Fruit fly (Drosophila melanogaster): Measurements from ENCODE around the gene CG8478.
A peak's percentile ranks its signal among the peaks of the same experiment; 100 is the strongest.

CG8478 gene

DNA sequence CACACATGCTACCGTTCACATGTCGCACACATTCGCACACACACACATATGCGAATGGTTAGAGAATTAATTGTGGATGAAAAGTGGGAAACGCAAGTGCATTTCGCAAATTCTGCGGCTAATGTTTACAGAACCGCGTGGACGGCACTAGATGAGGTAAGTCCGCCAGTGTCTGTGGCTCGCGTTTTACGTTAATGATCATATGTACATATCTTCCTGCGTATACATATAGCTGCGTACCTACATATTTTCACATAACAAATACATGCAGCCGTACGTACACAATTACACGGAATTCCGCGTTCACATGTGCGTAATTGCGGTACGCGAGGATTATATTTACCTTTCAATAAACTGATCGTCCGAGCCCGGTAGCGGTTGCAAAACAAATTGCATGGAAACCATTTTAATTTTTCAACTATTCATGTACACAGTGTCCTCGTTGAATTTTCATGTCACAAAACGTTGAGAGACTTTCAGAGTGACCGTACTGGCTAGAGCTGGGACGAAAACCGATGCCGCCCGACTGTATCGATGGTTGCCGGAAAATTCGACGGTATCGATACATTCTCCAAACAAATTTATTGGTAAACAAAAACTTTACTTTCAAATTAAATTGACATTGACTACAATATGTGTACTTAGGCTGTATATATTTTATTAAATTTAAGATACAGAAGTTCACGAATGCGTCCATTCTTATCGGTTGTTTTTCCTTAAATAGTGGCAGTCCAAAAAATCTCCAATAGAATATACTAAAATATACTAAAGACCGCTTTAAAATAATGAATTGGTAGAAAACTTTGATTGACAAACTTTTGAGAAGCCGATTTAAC lies 38.1 kb upstream of the CG8478 start, which contains the start of gene hyd (continued):
- TF ChIP-seq phol (tag; optimal IDR thresholded peaks at IDR 0.05), result peak; percentile 42
- no peak for TF ChIP-seq gro (GFP tag; optimal IDR thresholded peaks at IDR 0.05)
- no peak for TF ChIP-seq GATAe (GFP tag; conservative IDR thresholded peaks at IDR 0.05)
- TF ChIP-seq CG30020 (tag; optimal IDR thresholded peaks at IDR 0.05), result peak; percentile 51
- TF ChIP-seq CG34376 (GFP tag; optimal IDR thresholded peaks at IDR 0.05), result peak; percentile 43
- TF ChIP-seq inv (GFP tag; IDR thresholded peaks at IDR 0.05; ENCODE audit: partially characterized antibody), result peak; percentile 79
- TF ChIP-seq Lpt (GFP tag; optimal IDR thresholded peaks at IDR 0.05), result no peak
- TF ChIP-seq CG3838 (GFP tag; optimal IDR thresholded peaks at IDR 0.05), result no peak
- peak; percentile 77 for TF ChIP-seq Med (GFP tag)
- TF ChIP-seq MBD-R2 (GFP tag; IDR thresholded peaks at IDR 0.05), result peak; percentile 54
- peak; percentile 87 for TF ChIP-seq CG13287 (GFP tag; IDR thresholded peaks at IDR 0.05; ENCODE audit: partially characterized antibody)
- peak; percentile 83 for TF ChIP-seq sna (GFP tag; IDR thresholded peaks at IDR 0.05; ENCODE audit: partially characterized antibody)
- TF ChIP-seq scrt (GFP tag; optimal IDR thresholded peaks at IDR 0.05), result no peak
- TF ChIP-seq luna (GFP tag; optimal IDR thresholded peaks at IDR 0.05), result no peak
- TF ChIP-seq E2f2 (GFP tag; IDR thresholded peaks at IDR 0.05), result peak; percentile 51; the same call in 1 of the 2 replicates
- no peak for TF ChIP-seq CG6854 (GFP tag; optimal IDR thresholded peaks at IDR 0.05)
- TF ChIP-seq Xbp1 (GFP tag; optimal IDR thresholded peaks at IDR 0.05), result peak; percentile 15
- no peak for TF ChIP-seq Dad (GFP tag; optimal IDR thresholded peaks at IDR 0.05)
- TF ChIP-seq Ets97D (GFP tag; optimal IDR thresholded peaks at IDR 0.05), result peak; percentile 51
- no peak for TF ChIP-seq Trl (optimal IDR thresholded peaks at IDR 0.05)
- no peak for TF ChIP-seq Trl (GFP tag; optimal IDR thresholded peaks at IDR 0.05)
- no peak for TF ChIP-seq CG8388 (GFP tag; optimal IDR thresholded peaks at IDR 0.05)
- TF ChIP-seq YL-1 (GFP tag; optimal IDR thresholded peaks at IDR 0.05), result peak; percentile 76
- TF ChIP-seq CG14441 (GFP tag; IDR thresholded peaks at IDR 0.05), result no peak
- peak; percentile 80 for TF ChIP-seq CG2116 (GFP tag; optimal IDR thresholded peaks at IDR 0.05)
- peak; percentile 34 for TF ChIP-seq CTCF (GFP tag; optimal IDR thresholded peaks at IDR 0.05)
- TF ChIP-seq insv (GFP tag; optimal IDR thresholded peaks at IDR 0.05), result peak in 1 of 2 experiments; percentile 14
- TF ChIP-seq CG4424 (GFP tag; optimal IDR thresholded peaks at IDR 0.05), result peak; percentile 2
- no peak for TF ChIP-seq Ravus (GFP tag; IDR thresholded peaks at IDR 0.05)
- TF ChIP-seq Doc2 (GFP tag; IDR thresholded peaks at IDR 0.05), result no peak
- peak; percentile 92 for TF ChIP-seq MESR4 (GFP tag; optimal IDR thresholded peaks at IDR 0.05)
- peak; percentile 15 for TF ChIP-seq dm (GFP tag; optimal IDR thresholded peaks at IDR 0.05)
- TF ChIP-seq Bgb (GFP tag; IDR thresholded peaks at IDR 0.05; ENCODE audit: partially characterized antibody), result peak; percentile 85
- TF ChIP-seq ftz-f1 (GFP tag; optimal IDR thresholded peaks at IDR 0.05), result no peak
- TF ChIP-seq CG15479 (GFP tag; optimal IDR thresholded peaks at IDR 0.05), result peak; percentile 56
- TF ChIP-seq unc-4 (GFP tag; IDR thresholded peaks at IDR 0.05; ENCODE audit: partially characterized antibody), result peak; percentile 81
- TF ChIP-seq CG8359 (GFP tag; optimal IDR thresholded peaks at IDR 0.05; ENCODE audit: borderline replicate concordance), result no peak
- TF ChIP-seq CG4617 (GFP tag; optimal IDR thresholded peaks at IDR 0.05; ENCODE audit: borderline replicate concordance), result peak; percentile 88
- peak; percentile 74; the same call in 2 of the 3 replicates for TF ChIP-seq hb (GFP tag; IDR thresholded peaks at IDR 0.05; ENCODE audit: partially characterized antibody)
- no peak for TF ChIP-seq Ada2b (GFP tag; IDR thresholded peaks at IDR 0.05)
- TF ChIP-seq ewg (GFP tag; optimal IDR thresholded peaks at IDR 0.05), result no peak
- TF ChIP-seq CG16863 (GFP tag; optimal IDR thresholded peaks at IDR 0.05), result peak; percentile 24
- peak; percentile 62 for TF ChIP-seq nmo (GFP tag; optimal IDR thresholded peaks at IDR 0.05)
- no peak for TF ChIP-seq fd3F (GFP tag; optimal IDR thresholded peaks at IDR 0.05)
- TF ChIP-seq CG17829 (tag; optimal IDR thresholded peaks at IDR 0.05), result peak; percentile 53
- peak; percentile 28 for TF ChIP-seq HmgZ (tag; optimal IDR thresholded peaks at IDR 0.05)
- TF ChIP-seq fd64A (GFP tag; optimal IDR thresholded peaks at IDR 0.05), result no peak
- TF ChIP-seq CG2202 (tag; optimal IDR thresholded peaks at IDR 0.05), result no peak
- TF ChIP-seq z (GFP tag; IDR thresholded peaks at IDR 0.05), result no peak

Measured in whole organism, embryonic.